Fruit fly (Drosophila melanogaster): ENCODE measurements around the gene CG7298.

CG7298 gene

dm6 chr3L:20240753-20241152 is 37.3 kb upstream of the CG7298 start, which contains the start of gene Clc:
Clc (plus strand) TSS chr3L:20241053.
- TF ChIP-seq CG9948 (tag; optimal IDR thresholded peaks at IDR 0.05): no peak
- no peak for TF ChIP-seq CG10348 (GFP tag; IDR thresholded peaks at IDR 0.05)
- TF ChIP-seq CG17806 (tag; optimal IDR thresholded peaks at IDR 0.05): no peak
- no peak for TF ChIP-seq CG12605 (GFP tag; IDR thresholded peaks at IDR 0.05)
- no peak for TF ChIP-seq Snoo (tag; optimal IDR thresholded peaks at IDR 0.05)
- TF ChIP-seq CG8159 (tag; optimal IDR thresholded peaks at IDR 0.05): no peak
- TF ChIP-seq EcR (GFP tag; optimal IDR thresholded peaks at IDR 0.05): no peak
- TF ChIP-seq CG32121 (GFP tag; IDR thresholded peaks at IDR 0.05): no peak
- TF ChIP-seq gl (tag; optimal IDR thresholded peaks at IDR 0.05): no peak
- no peak for TF ChIP-seq D1 (tag; optimal IDR thresholded peaks at IDR 0.05)
- no peak for TF ChIP-seq Ets98B (GFP tag; IDR thresholded peaks at IDR 0.05)
- TF ChIP-seq fd96Ca (GFP tag; IDR thresholded peaks at IDR 0.05): no peak
- no peak for TF ChIP-seq CG15710 (tag; optimal IDR thresholded peaks at IDR 0.05)
- no peak for TF ChIP-seq CG34367 (tag; optimal IDR thresholded peaks at IDR 0.05)
- TF ChIP-seq CG14655 (GFP tag; optimal IDR thresholded peaks at IDR 0.05): no peak
- no peak for TF ChIP-seq rn (GFP tag; IDR thresholded peaks at IDR 0.05)
- TF ChIP-seq Pif1B (GFP tag; optimal IDR thresholded peaks at IDR 0.05): no peak
- TF ChIP-seq CG8301 (tag; optimal IDR thresholded peaks at IDR 0.05): no peak
- TF ChIP-seq Pif1A (GFP tag; optimal IDR thresholded peaks at IDR 0.05): no peak

- TF ChIP-seq CG15710 (tag; optimal IDR thresholded peaks at IDR 0.05) (no peak), Snoo (tag; optimal IDR thresholded peaks at IDR 0.05) (no peak), rn (GFP tag; IDR thresholded peaks at IDR 0.05) (no peak), D1 (tag; optimal IDR thresholded peaks at IDR 0.05) (no peak), CG17806 (tag; optimal IDR thresholded peaks at IDR 0.05) (no peak), CG14655 (GFP tag; optimal IDR thresholded peaks at IDR 0.05) (no peak), EcR (GFP tag; optimal IDR thresholded peaks at IDR 0.05) (no peak)
Measured at dm6 chr3L:20237167-20237566, 33.7 kb upstream of the CG7298 start.

dm6 chr3L:20231369-20231768 is 27.9 kb upstream of the CG7298 start, which contains the start of gene CG13813:
CG13813 (plus strand) TSS chr3L:20231669.
- TF ChIP-seq CG9948 (tag; optimal IDR thresholded peaks at IDR 0.05) (no peak), EcR (GFP tag; optimal IDR thresholded peaks at IDR 0.05) (no peak)

- no peak for TF ChIP-seq Pif1A (GFP tag; optimal IDR thresholded peaks at IDR 0.05)
- peak; percentile 97 for TF ChIP-seq EcR (GFP tag; optimal IDR thresholded peaks at IDR 0.05)
Measured at dm6 chr3L:20230178-20230775, 26.8 kb upstream of the CG7298 start.

- TF ChIP-seq Ets98B (GFP tag; IDR thresholded peaks at IDR 0.05) (no peak), CG4496 (GFP tag; IDR thresholded peaks at IDR 0.05) (no peak), D1 (tag; optimal IDR thresholded peaks at IDR 0.05) (no peak), CG34367 (tag; optimal IDR thresholded peaks at IDR 0.05) (no peak)
Measured at dm6 chr3L:20226153-20226552, 22.7 kb upstream of the CG7298 start.

- TF ChIP-seq CG15710 (tag; optimal IDR thresholded peaks at IDR 0.05): no peak
- no peak for TF ChIP-seq CG32121 (GFP tag; IDR thresholded peaks at IDR 0.05)
- no peak for TF ChIP-seq CG14655 (GFP tag; optimal IDR thresholded peaks at IDR 0.05)
- TF ChIP-seq gl (tag; optimal IDR thresholded peaks at IDR 0.05): no peak
- no peak for TF ChIP-seq Ets98B (GFP tag; IDR thresholded peaks at IDR 0.05)
- TF ChIP-seq Pif1B (GFP tag; optimal IDR thresholded peaks at IDR 0.05): no peak
- TF ChIP-seq CG13204 (GFP tag; optimal IDR thresholded peaks at IDR 0.05): no peak
- TF ChIP-seq CG34367 (tag; optimal IDR thresholded peaks at IDR 0.05): no peak
- no peak for TF ChIP-seq CG4496 (GFP tag; IDR thresholded peaks at IDR 0.05)
- TF ChIP-seq CG10348 (GFP tag; IDR thresholded peaks at IDR 0.05): no peak
Measured at dm6 chr3L:20223398-20223951, 20.0 kb upstream of the CG7298 start, which contains the start of gene CG17147. CG17147 (plus strand) TSS chr3L:20223932.

- no peak for TF ChIP-seq CG32121 (GFP tag; IDR thresholded peaks at IDR 0.05)
- TF ChIP-seq EcR (GFP tag; optimal IDR thresholded peaks at IDR 0.05): no peak
Measured at dm6 chr3L:20222617-20223016, 19.1 kb upstream of the CG7298 start.

dm6 chr3L:20221412-20221864 is 18.0 kb upstream of the CG7298 start, which contains the start of gene CG17145:
CG17145 (plus strand) TSS chr3L:20221814.
- TF ChIP-seq Snoo (tag; optimal IDR thresholded peaks at IDR 0.05) (no peak), CG32121 (GFP tag; IDR thresholded peaks at IDR 0.05) (no peak), Pif1A (GFP tag; optimal IDR thresholded peaks at IDR 0.05) (no peak), Ets98B (GFP tag; IDR thresholded peaks at IDR 0.05) (no peak), fd96Ca (GFP tag; IDR thresholded peaks at IDR 0.05) (no peak), CG14655 (GFP tag; optimal IDR thresholded peaks at IDR 0.05) (no peak), CG12605 (GFP tag; IDR thresholded peaks at IDR 0.05) (no peak), gl (tag; optimal IDR thresholded peaks at IDR 0.05) (no peak), EcR (GFP tag; optimal IDR thresholded peaks at IDR 0.05) (no peak), CG8159 (tag; optimal IDR thresholded peaks at IDR 0.05) (no peak), Pif1B (GFP tag; optimal IDR thresholded peaks at IDR 0.05) (no peak)

All from whole organism, pupa.